Fruit fly (Drosophila melanogaster): Measurements from ENCODE around the gene Pgk.

DNA sequence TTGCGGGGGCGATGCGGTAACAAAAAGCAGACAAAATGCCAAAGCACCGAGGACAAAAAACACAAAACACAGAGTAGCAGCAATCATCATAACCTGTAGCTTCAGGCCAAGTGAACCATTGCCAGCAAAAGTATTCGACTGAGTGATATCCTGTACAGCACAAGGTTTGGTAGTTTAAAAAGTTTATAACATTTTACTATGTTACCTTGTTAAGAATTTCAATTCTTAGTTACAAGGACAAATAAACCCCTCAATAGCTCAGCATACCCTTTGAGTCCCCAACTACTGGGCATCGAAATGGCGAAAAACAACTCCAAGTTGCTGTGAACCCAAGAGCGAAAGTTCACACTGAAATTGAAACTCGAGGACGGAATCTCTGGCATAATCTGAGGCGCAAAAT, 29.8 kb downstream of the Pgk start:
- TF ChIP-seq usp (GFP tag; optimal IDR thresholded peaks at IDR 0.05), result no peak
- no peak for TF ChIP-seq EcR (GFP tag; optimal IDR thresholded peaks at IDR 0.05)
- no peak for TF ChIP-seq Dll (optimal IDR thresholded peaks at IDR 0.05)
- no peak for TF ChIP-seq CG8478 (optimal IDR thresholded peaks at IDR 0.05)

Measured in whole organism.